Worm (Caenorhabditis elegans) whole organism, late embryonic: ENCODE data around the gene srz-96.

ENCODE experiments used
- C08G9.2 ChIP-seq: sonication (generic microtip); optimal IDR thresholded peaks from 2 replicates; lab custom pipeline; 2016; ENCODE audit warnings: mild to moderate bottlenecking, missing genetic modification characterization, moderate library complexity, missing compliant biosample characterization
- C38D4.7 ChIP-seq: fragments of 200-800 bp; sonication (Bioruptor generic); optimal IDR thresholded peaks from 2 replicates; lab custom pipeline; 2018; ENCODE audit warnings: mild to moderate bottlenecking, missing genetic modification characterization, moderate library complexity, missing compliant biosample characterization
- K02D7.2 ChIP-seq: sonication (generic microtip); optimal IDR thresholded peaks from 2 replicates; lab custom pipeline; 2017; ENCODE audit warnings: mild to moderate bottlenecking, missing genetic modification characterization, missing compliant biosample characterization
- Y22D7AL.16 ChIP-seq: sonication (generic microtip); optimal IDR thresholded peaks from 2 replicates; lab custom pipeline; 2016; ENCODE audit warnings: missing genetic modification characterization, missing compliant biosample characterization
- ahr-1 ChIP-seq: sonication (generic microtip); optimal IDR thresholded peaks from 2 replicates; lab custom pipeline; 2016; ENCODE audit warnings: missing genetic modification characterization, missing compliant biosample characterization
- ceh-19 ChIP-seq: fragments of 200-800 bp; sonication (Bioruptor generic); optimal IDR thresholded peaks from 2 replicates; lab custom pipeline; 2018; ENCODE audit warnings: mild to moderate bottlenecking, missing genetic modification characterization, missing compliant biosample characterization
- ceh-2 ChIP-seq: sonication (generic microtip); optimal IDR thresholded peaks from 2 replicates; lab custom pipeline; 2016; ENCODE audit warnings: missing genotype, missing genetic modification characterization, missing compliant biosample characterization
- ceh-22 ChIP-seq: sonication (generic microtip); optimal IDR thresholded peaks from 2 replicates; lab custom pipeline; 2017; ENCODE audit warnings: missing biosample characterization, missing genetic modification characterization
- ceh-24 ChIP-seq: sonication (generic microtip); optimal IDR thresholded peaks from 2 replicates; lab custom pipeline; 2016; ENCODE audit warnings: mild to moderate bottlenecking, missing genetic modification characterization, missing compliant biosample characterization
- ceh-34 ChIP-seq: sonication (generic microtip); optimal IDR thresholded peaks from 2 replicates; lab custom pipeline; 2016; ENCODE audit warnings: mild to moderate bottlenecking, missing genetic modification characterization, missing compliant biosample characterization
- ceh-45 ChIP-seq: fragments of 200-800 bp; sonication (Bioruptor generic); IDR thresholded peaks from 2 replicates; pipeline ENCODE4 v1.3.6; 2022; ENCODE audit warnings: missing genetic modification reagents, missing genetic modification characterization, missing compliant biosample characterization
- ceh-48 ChIP-seq: sonication (generic microtip); optimal IDR thresholded peaks from 2 replicates; lab custom pipeline; 2016; ENCODE audit warnings: missing genetic modification characterization, inconsistent platforms, missing compliant biosample characterization
- ceh-6 ChIP-seq: fragments of 200-800 bp; sonication (Bioruptor generic); optimal IDR thresholded peaks from 2 replicates; lab custom pipeline; 2018; ENCODE audit warnings: mild to moderate bottlenecking, missing genetic modification characterization, missing compliant biosample characterization
- che-1 ChIP-seq: sonication (generic microtip); optimal IDR thresholded peaks from 2 replicates; lab custom pipeline; 2016; ENCODE audit warnings: mild to moderate bottlenecking, missing genetic modification characterization, missing compliant biosample characterization
- dmd-4 ChIP-seq: sonication (generic microtip); optimal IDR thresholded peaks from 2 replicates; lab custom pipeline; 2016; ENCODE audit warnings: borderline replicate concordance, missing genetic modification characterization, missing compliant biosample characterization
- elt-4 ChIP-seq: sonication (generic microtip); optimal IDR thresholded peaks from 2 replicates; lab custom pipeline; 2016; ENCODE audit warnings: missing genetic modification characterization, missing compliant biosample characterization
- ets-4 ChIP-seq: sonication (generic microtip); optimal IDR thresholded peaks from 2 replicates; lab custom pipeline; 2016; ENCODE audit warnings: missing genetic modification characterization, missing compliant biosample characterization
- gmeb-2 ChIP-seq: sonication (generic microtip); optimal IDR thresholded peaks from 2 replicates; lab custom pipeline; 2016; ENCODE audit warnings: missing genetic modification characterization, inconsistent platforms, missing compliant biosample characterization
- hlh-13 ChIP-seq: fragments of 200-800 bp; sonication (Bioruptor generic); optimal IDR thresholded peaks from 2 replicates; lab custom pipeline; 2018; ENCODE audit warnings: mild to moderate bottlenecking, missing genetic modification characterization, missing compliant biosample characterization
- hlh-15 ChIP-seq: sonication (generic microtip); optimal IDR thresholded peaks from 2 replicates; lab custom pipeline; 2016; ENCODE audit warnings: missing genetic modification characterization, missing compliant biosample characterization
- hlh-8 ChIP-seq: sonication (generic microtip); optimal IDR thresholded peaks from 2 replicates; lab custom pipeline; 2016; ENCODE audit warnings: missing genotype, missing genetic modification characterization, missing compliant biosample characterization
- madf-2 ChIP-seq: sonication (generic microtip); optimal IDR thresholded peaks from 2 replicates; lab custom pipeline; 2017; ENCODE audit warnings: missing genetic modification characterization, missing compliant biosample characterization
- nfya-1 ChIP-seq: sonication (generic microtip); optimal IDR thresholded peaks from 2 replicates; lab custom pipeline; 2017; ENCODE audit warnings: missing genetic modification characterization, mild to moderate bottlenecking, missing compliant biosample characterization, antibody characterized with exemption, moderate library complexity
- nhr-11 ChIP-seq: fragments of 150-350 bp; optimal IDR thresholded peaks from 2 replicates; lab custom pipeline; 2014; ENCODE audit warnings: missing biosample characterization, missing genetic modification characterization
- npax-4 ChIP-seq: sonication (generic microtip); optimal IDR thresholded peaks from 2 replicates; lab custom pipeline; 2016; ENCODE audit warnings: missing genetic modification characterization, missing compliant biosample characterization
- odd-2 ChIP-seq: sonication (generic microtip); optimal IDR thresholded peaks from 2 replicates; lab custom pipeline; 2017; ENCODE audit warnings: antibody characterized with exemption, mild to moderate bottlenecking, missing genetic modification characterization, missing compliant biosample characterization
- pag-3 ChIP-seq: sonication (generic microtip); optimal IDR thresholded peaks from 2 replicates; lab custom pipeline; 2016; ENCODE audit warnings: missing compliant biosample characterization, missing genetic modification characterization, borderline replicate concordance
- pat-9 ChIP-seq: fragments of 200-800 bp; sonication (Bioruptor generic); optimal IDR thresholded peaks from 2 replicates; lab custom pipeline; 2018; ENCODE audit warnings: mild to moderate bottlenecking, missing genetic modification characterization, moderate library complexity, missing compliant biosample characterization
- pax-1 ChIP-seq: fragments of 150-350 bp; optimal IDR thresholded peaks from 2 replicates; lab custom pipeline; 2014; ENCODE audit warnings: missing biosample characterization, missing genetic modification characterization
- pha-2 ChIP-seq: sonication (generic microtip); optimal IDR thresholded peaks from 2 replicates; lab custom pipeline; 2017; ENCODE audit warnings: mild to moderate bottlenecking, missing genetic modification characterization, missing compliant biosample characterization
- pros-1 ChIP-seq: fragments of 150-350 bp; optimal IDR thresholded peaks from 2 replicates; lab custom pipeline; 2014; ENCODE audit warnings: missing biosample characterization, missing genetic modification reagents, missing genetic modification characterization
- ref-2 ChIP-seq: sonication (generic microtip); optimal IDR thresholded peaks from 2 replicates; lab custom pipeline; 2016; ENCODE audit warnings: missing genetic modification characterization, missing compliant biosample characterization
- sdc-2 ChIP-seq: sonication (generic microtip); optimal IDR thresholded peaks from 2 replicates; lab custom pipeline; 2016; ENCODE audit warnings: missing genotype, missing genetic modification characterization, missing compliant biosample characterization
- sox-4 ChIP-seq: sonication (generic microtip); optimal IDR thresholded peaks from 2 replicates; lab custom pipeline; 2017; ENCODE audit warnings: mild to moderate bottlenecking, missing genetic modification characterization, inconsistent platforms, missing compliant biosample characterization
- tbx-7 ChIP-seq: sonication (generic microtip); optimal IDR thresholded peaks from 2 replicates; lab custom pipeline; 2016; ENCODE audit warnings: missing genotype, missing genetic modification characterization, missing compliant biosample characterization
- unc-42 ChIP-seq: sonication (generic microtip); optimal IDR thresholded peaks from 2 replicates; lab custom pipeline; 2016; ENCODE audit warnings: missing genotype, missing genetic modification characterization, missing compliant biosample characterization
- unc-55 ChIP-seq: sonication (generic microtip); optimal IDR thresholded peaks from 2 replicates; lab custom pipeline; 2017; ENCODE audit warnings: missing biosample characterization, missing genetic modification reagents, missing genetic modification characterization
- unc-86 ChIP-seq: sonication (generic microtip); optimal IDR thresholded peaks from 2 replicates; lab custom pipeline; 2016; ENCODE audit warnings: missing genetic modification characterization, missing compliant biosample characterization
- zip-5 ChIP-seq: sonication (generic microtip); optimal IDR thresholded peaks from 2 replicates; lab custom pipeline; 2016; ENCODE audit warnings: missing genetic modification characterization, missing compliant biosample characterization

srz-96 gene

ce11 chrV:17225389-17225788, 26.4 kb downstream of the srz-96 start, which contains the start of gene scl-25:
scl-25 (plus strand) TSS chrV:17225689.
- TF ChIP-seq ahr-1 (tag; lab: Kevin White, UChicago) (no peak), hlh-15 (tag; lab: Kevin White, UChicago) (no peak), ceh-34 (tag; lab: Kevin White, UChicago) (no peak), pag-3 (no peak), sox-4 (tag; lab: Kevin White, UChicago) (no peak), pat-9 (tag; lab: Kevin White, UChicago) (no peak), elt-4 (tag; lab: Kevin White, UChicago) (no peak), nhr-11 (no peak), ceh-24 (tag; lab: Kevin White, UChicago) (no peak), pax-1 (no peak), K02D7.2 (tag; lab: Kevin White, UChicago) (no peak), ceh-6 (GFP tag; lab: Kevin White, UChicago) (no peak), pros-1 (tag; lab: Kevin White, UChicago) (no peak), ceh-48 (tag; lab: Kevin White, UChicago) (no peak), ceh-45 (GFP tag; lab: Robert Waterston, UW) (no peak), hlh-8 (no peak)

- TF ChIP-seq madf-2 (tag; lab: Kevin White, UChicago) (no peak), ceh-22 (tag; lab: Kevin White, UChicago) (no peak), pha-2 (no peak), ceh-34 (tag; lab: Kevin White, UChicago) (no peak), Y22D7AL.16 (tag; lab: Kevin White, UChicago) (no peak), tbx-7 (no peak), zip-5 (tag; lab: Kevin White, UChicago) (no peak), pat-9 (tag; lab: Kevin White, UChicago) (no peak), odd-2 (tag; lab: Kevin White, UChicago) (no peak), C08G9.2 (tag; lab: Kevin White, UChicago) (no peak)
Observed at ce11 chrV:17226119-17226518, 27.1 kb downstream of the srz-96 start, which contains the start of gene srh-112. srh-112 (minus strand) TSS chrV:17226219.

ce11 chrV:17232403-17232802, 33.4 kb downstream of the srz-96 start:
- no peak for TF ChIP-seq pha-2
- TF ChIP-seq unc-86 (tag; lab: Kevin White, UChicago) = no peak
- no peak for TF ChIP-seq ets-4 (tag; lab: Kevin White, UChicago)
- TF ChIP-seq unc-55 (GFP tag; lab: Kevin White, UChicago) = no peak
- TF ChIP-seq sdc-2 = no peak
- TF ChIP-seq hlh-8 = no peak
- no peak for TF ChIP-seq npax-4 (tag; lab: Kevin White, UChicago)
- TF ChIP-seq ceh-19 (GFP tag; lab: Kevin White, UChicago) = no peak
- TF ChIP-seq che-1 (tag; lab: Kevin White, UChicago) = no peak

- TF ChIP-seq ref-2 (tag; lab: Kevin White, UChicago) (no peak), hlh-13 (GFP tag; lab: Kevin White, UChicago) (no peak), ceh-19 (GFP tag; lab: Kevin White, UChicago) (no peak), ceh-2 (no peak), ceh-6 (GFP tag; lab: Kevin White, UChicago) (no peak), C08G9.2 (tag; lab: Kevin White, UChicago) (no peak), C38D4.7 (GFP tag; lab: Kevin White, UChicago) (no peak), elt-4 (tag; lab: Kevin White, UChicago) (no peak), hlh-15 (tag; lab: Kevin White, UChicago) (no peak), nfya-1 (tag; lab: Kevin White, UChicago) (no peak), unc-42 (no peak), hlh-8 (no peak), ceh-45 (GFP tag; lab: Robert Waterston, UW) (no peak), gmeb-2 (tag; lab: Kevin White, UChicago) (no peak), dmd-4 (tag; lab: Kevin White, UChicago) (no peak)
Observed at ce11 chrV:17236345-17236744, 37.3 kb downstream of the srz-96 start, which contains the start of gene T19C9.10. T19C9.10 (plus strand) TSS chrV:17236592.
